Fruit fly (Drosophila melanogaster) whole organism, wandering third instar larva: ENCODE data around the gene TyrR.

Experiments used
- Dfd ChIP-seq: fragments of >200 bp; optimal IDR thresholded peaks from 2 replicates; lab custom pipeline; 2017; ENCODE audit warnings: missing biosample characterization, missing genetic modification characterization
- GATAd ChIP-seq: sonication (Bioruptor generic); optimal IDR thresholded peaks from 2 replicates; lab custom pipeline; 2016; ENCODE audit warnings: missing biosample characterization, missing genetic modification characterization
- Hr78 ChIP-seq: fragments of >200 bp; optimal IDR thresholded peaks from 2 replicates; lab custom pipeline; 2017; ENCODE audit warnings: missing biosample characterization, missing genetic modification characterization
- Myc ChIP-seq: fragments of >200 bp; optimal IDR thresholded peaks from 2 replicates; lab custom pipeline; 2017
- OdsH ChIP-seq: fragments of 200-800 bp; sonication (Bioruptor generic); optimal IDR thresholded peaks from 2 replicates; lab custom pipeline; 2016; ENCODE audit warnings: missing biosample characterization, mild to moderate bottlenecking, missing genetic modification characterization
- br ChIP-seq: fragments of 200-800 bp; sonication (Bioruptor generic); optimal IDR thresholded peaks from 2 replicates; lab custom pipeline; 2016; ENCODE audit warnings: missing biosample characterization, missing genetic modification characterization
- dsf ChIP-seq: sonication (Bioruptor generic); optimal IDR thresholded peaks from 2 replicates; lab custom pipeline; 2016; ENCODE audit warnings: missing biosample characterization, missing genetic modification characterization, borderline replicate concordance
- fru ChIP-seq: fragments of 200-800 bp; sonication (Bioruptor generic); optimal IDR thresholded peaks from 3 replicates; lab custom pipeline; 2016; ENCODE audit warnings: missing biosample characterization, mild to moderate bottlenecking, missing genetic modification characterization
- h ChIP-seq: fragments of 200-800 bp; sonication (Bioruptor generic); optimal IDR thresholded peaks from 3 replicates; lab custom pipeline; 2016; ENCODE audit warnings: missing biosample characterization, mild to moderate bottlenecking, missing genetic modification characterization
- pan ChIP-seq: fragments of >200 bp; optimal IDR thresholded peaks from 2 replicates; lab custom pipeline; 2017
- sv ChIP-seq: fragments of 200-800 bp; sonication (Bioruptor generic); optimal IDR thresholded peaks from 3 replicates; lab custom pipeline; 2016; ENCODE audit warnings: missing biosample characterization, missing genetic modification characterization
- usp ChIP-seq: fragments of >200 bp; optimal IDR thresholded peaks from 2 replicates; lab custom pipeline; 2017; ENCODE audit warnings: missing biosample characterization, missing genetic modification characterization

dm6 chr3R:17742542-17742941, 20.4 kb downstream of the TyrR start:
- TF ChIP-seq Hr78 (GFP tag; lab: Kevin White, UChicago): no peak
- TF ChIP-seq h: no peak
- no peak for TF ChIP-seq usp (GFP tag; lab: Kevin White, UChicago)
- TF ChIP-seq Dfd (GFP tag; lab: Kevin White, UChicago): no peak
- TF ChIP-seq br: no peak
- no peak for TF ChIP-seq GATAd (GFP tag; lab: Kevin White, UChicago)
- TF ChIP-seq sv (GFP tag; lab: Kevin White, UChicago): no peak
- no peak for TF ChIP-seq fru (GFP tag; lab: Kevin White, UChicago)
- no peak for TF ChIP-seq pan
- TF ChIP-seq dsf (GFP tag; lab: Kevin White, UChicago): no peak
- TF ChIP-seq OdsH (GFP tag; lab: Kevin White, UChicago): no peak
- TF ChIP-seq Myc (lab: Kevin White, UChicago): no peak
